Fruit fly (Drosophila melanogaster) whole organism, embryonic: ENCODE data around the gene ppk7.

Source experiments
- B-H1 ChIP-seq: fragments of 200-800 bp; sonication (Bioruptor generic); IDR thresholded peaks from 3 replicates; pipeline ENCODE4 v1.3.6; 2022; ENCODE audit warnings: missing biosample characterization, missing genetic modification characterization
- CG10366 ChIP-seq: fragments of 200-800 bp; sonication (Bioruptor generic); IDR thresholded peaks from 2 replicates; pipeline ENCODE4 v1.3.6; 2022; ENCODE audit warnings: missing biosample characterization, missing genetic modification characterization
- CG12104 ChIP-seq: fragments of 200-800 bp; sonication (Bioruptor generic); optimal IDR thresholded peaks from 3 replicates; lab custom pipeline; 2016; ENCODE audit warnings: missing biosample characterization, missing genetic modification characterization
- CG12391 ChIP-seq: fragments of 200-800 bp; sonication (Bioruptor generic); optimal IDR thresholded peaks from 3 replicates; lab custom pipeline; 2018; ENCODE audit warnings: missing biosample characterization, mild to moderate bottlenecking, missing genetic modification characterization, moderate library complexity
- CG12942 ChIP-seq: fragments of 200-800 bp; sonication (Bioruptor generic); optimal IDR thresholded peaks from 3 replicates; lab custom pipeline; 2016; ENCODE audit warnings: missing biosample characterization, missing genetic modification characterization
- CG13424 ChIP-seq: fragments of 200-800 bp; sonication (Bioruptor generic); optimal IDR thresholded peaks from 2 replicates; lab custom pipeline; 2019; ENCODE audit warnings: missing biosample characterization, mild to moderate bottlenecking, missing genetic modification characterization, moderate library complexity
- CG14014 ChIP-seq: fragments of 200-800 bp; sonication (Bioruptor generic); IDR thresholded peaks from 2 replicates; pipeline ENCODE4 v1.3.6; 2022; ENCODE audit warnings: missing biosample characterization, missing genetic modification characterization
- CG14710 ChIP-seq: fragments of 200-800 bp; sonication (Bioruptor generic); optimal IDR thresholded peaks from 3 replicates; lab custom pipeline; 2019; ENCODE audit warnings: missing biosample characterization, mild to moderate bottlenecking, missing genetic modification characterization, moderate library complexity
- CG17361 ChIP-seq: fragments of 200-800 bp; sonication (Bioruptor generic); IDR thresholded peaks from 3 replicates; pipeline ENCODE4 v1.3.6; 2022; ENCODE audit warnings: missing biosample characterization, missing genetic modification characterization
- CG18011 ChIP-seq: fragments of 200-800 bp; sonication (Bioruptor generic); optimal IDR thresholded peaks from 2 replicates; lab custom pipeline; 2017; ENCODE audit warnings: missing biosample characterization, missing genetic modification characterization, mild to moderate bottlenecking, moderate library complexity, missing genotype
- CG2678 ChIP-seq: fragments of 200-800 bp; sonication (Bioruptor generic); optimal IDR thresholded peaks from 3 replicates; lab custom pipeline; 2019; ENCODE audit warnings: missing biosample characterization, mild to moderate bottlenecking, missing genetic modification characterization, moderate library complexity
- CG30020 ChIP-seq: fragments of 200-800 bp; optimal IDR thresholded peaks from 2 replicates; lab custom pipeline; 2019; ENCODE audit warnings: missing biosample characterization, mild to moderate bottlenecking, missing genetic modification characterization, moderate library complexity
- CG33557 ChIP-seq: fragments of 200-800 bp; sonication (Bioruptor generic); optimal IDR thresholded peaks from 2 replicates; lab custom pipeline; 2019; ENCODE audit warnings: missing biosample characterization, mild to moderate bottlenecking, missing genetic modification characterization, moderate library complexity
- CG3407 ChIP-seq: fragments of 200-800 bp; sonication (Bioruptor generic); optimal IDR thresholded peaks from 2 replicates; lab custom pipeline; 2018; ENCODE audit warnings: missing biosample characterization, mild to moderate bottlenecking, missing genetic modification characterization
- CG4360 ChIP-seq: fragments of 200-800 bp; sonication (Bioruptor generic); IDR thresholded peaks from 2 replicates; pipeline ENCODE4 v1.3.6; 2022; ENCODE audit warnings: missing biosample characterization, missing genetic modification characterization
- CG43689 ChIP-seq: fragments of 200-800 bp; sonication (Bioruptor generic); IDR thresholded peaks from 2 replicates; pipeline ENCODE4 v1.3.6; 2022; ENCODE audit warnings: missing biosample characterization, missing genetic modification characterization
- CG7786 ChIP-seq: fragments of 200-800 bp; sonication (Bioruptor generic); optimal IDR thresholded peaks from 2 replicates; lab custom pipeline; 2016; ENCODE audit warnings: missing biosample characterization, missing genetic modification characterization
- CG8290 ChIP-seq, 3 experiments: fragments of 200-800 bp; sonication (Bioruptor generic); optimal IDR thresholded peaks; 2 replicates each; lab custom pipeline; 2016 to 2019; ENCODE audit warnings: missing biosample characterization in 3 of 3, missing genetic modification characterization in 3 of 3, mild to moderate bottlenecking in 2 of 3, moderate library complexity in 1 of 3
- Chrac-16 ChIP-seq: fragments of 200-800 bp; sonication (Bioruptor generic); optimal IDR thresholded peaks from 3 replicates; lab custom pipeline; 2016; ENCODE audit warnings: missing biosample characterization, missing genetic modification characterization
- CrebB ChIP-seq: fragments of 200-800 bp; sonication (Bioruptor generic); optimal IDR thresholded peaks from 3 replicates; lab custom pipeline; 2018; ENCODE audit warnings: missing biosample characterization, mild to moderate bottlenecking, missing genetic modification characterization
- Dip3 ChIP-seq: fragments of 200-800 bp; sonication (Bioruptor generic); optimal IDR thresholded peaks from 3 replicates; lab custom pipeline; 2016; ENCODE audit warnings: missing biosample characterization, missing genetic modification characterization
- Dll ChIP-seq: fragments of 200-800 bp; sonication (Bioruptor generic); IDR thresholded peaks from 4 replicates; pipeline ENCODE4 v1.3.6; 2022; ENCODE audit warnings: missing biosample characterization, missing genetic modification characterization; ENCODE audit not compliant: partially characterized antibody
- ERR ChIP-seq: fragments of 200-800 bp; sonication (Bioruptor generic); optimal IDR thresholded peaks from 2 replicates; lab custom pipeline; 2016; ENCODE audit warnings: missing biosample characterization, missing genetic modification characterization
- Elba2 ChIP-seq: fragments of 200-800 bp; sonication (Bioruptor generic); optimal IDR thresholded peaks from 3 replicates; lab custom pipeline; 2016; ENCODE audit warnings: missing biosample characterization, missing genetic modification characterization
- Fer1 ChIP-seq: fragments of 200-800 bp; sonication (Bioruptor generic); optimal IDR thresholded peaks from 2 replicates; lab custom pipeline; 2017; ENCODE audit warnings: missing biosample characterization, mild to moderate bottlenecking, missing genetic modification characterization
- Gug ChIP-seq: fragments of 200-800 bp; sonication (Bioruptor generic); IDR thresholded peaks from 4 replicates; pipeline ENCODE4 v1.3.6; 2022; ENCODE audit warnings: missing biosample characterization, missing genetic modification characterization
- Hand ChIP-seq: fragments of 200-800 bp; sonication (Bioruptor generic); optimal IDR thresholded peaks from 2 replicates; lab custom pipeline; 2017; ENCODE audit warnings: mild to moderate bottlenecking, missing biosample characterization, missing genetic modification reagents, missing genetic modification characterization
- Hr3 ChIP-seq: fragments of 200-800 bp; sonication (Bioruptor generic); optimal IDR thresholded peaks from 3 replicates; lab custom pipeline; 2016; ENCODE audit warnings: missing biosample characterization, missing genetic modification characterization
- Kr ChIP-seq: fragments of 200-800 bp; sonication (Bioruptor generic); optimal IDR thresholded peaks from 2 replicates; lab custom pipeline; 2017; ENCODE audit warnings: missing biosample characterization, mild to moderate bottlenecking, missing genetic modification characterization
- Max ChIP-seq: fragments of 200-800 bp; sonication (Bioruptor generic); optimal IDR thresholded peaks from 2 replicates; lab custom pipeline; 2016; ENCODE audit warnings: missing biosample characterization, mild to moderate bottlenecking, missing genetic modification characterization
- NC2α ChIP-seq: fragments of 200-800 bp; sonication (Bioruptor generic); optimal IDR thresholded peaks from 2 replicates; lab custom pipeline; 2016; ENCODE audit warnings: missing biosample characterization, missing genetic modification characterization
- Nf-YA ChIP-seq: fragments of 200-800 bp; sonication (Bioruptor generic); IDR thresholded peaks from 2 replicates; pipeline ENCODE4 v1.3.6; 2022; ENCODE audit warnings: missing biosample characterization, missing genetic modification characterization
- PHDP ChIP-seq: fragments of 200-800 bp; sonication (Bioruptor generic); optimal IDR thresholded peaks from 3 replicates; lab custom pipeline; 2018; ENCODE audit warnings: missing biosample characterization, mild to moderate bottlenecking, missing genetic modification characterization, moderate library complexity
- Sry-β ChIP-seq: fragments of 200-800 bp; sonication (Bioruptor generic); optimal IDR thresholded peaks from 2 replicates; lab custom pipeline; 2018; ENCODE audit warnings: missing biosample characterization, mild to moderate bottlenecking, missing genetic modification characterization, moderate library complexity
- ase ChIP-seq: fragments of 200-800 bp; sonication (Bioruptor generic); IDR thresholded peaks from 3 replicates; pipeline ENCODE4 v1.3.6; 2022; ENCODE audit warnings: missing biosample characterization, missing genetic modification characterization
- cg ChIP-seq: fragments of 200-800 bp; sonication (Bioruptor generic); optimal IDR thresholded peaks from 3 replicates; lab custom pipeline; 2019; ENCODE audit warnings: missing biosample characterization, mild to moderate bottlenecking, missing genetic modification characterization, moderate library complexity
- chn ChIP-seq: fragments of 200-800 bp; sonication (Bioruptor generic); optimal IDR thresholded peaks from 2 replicates; lab custom pipeline; 2016; ENCODE audit warnings: missing biosample characterization, missing genetic modification characterization
- cwo ChIP-seq: fragments of 200-800 bp; sonication (Bioruptor generic); optimal IDR thresholded peaks from 3 replicates; lab custom pipeline; 2017; ENCODE audit warnings: missing biosample characterization, missing genetic modification characterization, mild to moderate bottlenecking, moderate library complexity, missing genetic modification reagents
- dmrt11E ChIP-seq: fragments of 200-800 bp; sonication (Bioruptor generic); optimal IDR thresholded peaks from 3 replicates; lab custom pipeline; 2018; ENCODE audit warnings: missing biosample characterization, mild to moderate bottlenecking, missing genetic modification characterization, moderate library complexity
- fd3F ChIP-seq: fragments of 200-800 bp; sonication (Bioruptor generic); optimal IDR thresholded peaks from 2 replicates; lab custom pipeline; 2018; ENCODE audit warnings: missing biosample characterization, mild to moderate bottlenecking, missing genetic modification characterization, moderate library complexity
- gcm ChIP-seq: fragments of 200-800 bp; sonication (Bioruptor generic); optimal IDR thresholded peaks from 2 replicates; lab custom pipeline; 2019; ENCODE audit warnings: missing biosample characterization, mild to moderate bottlenecking, missing genetic modification characterization, moderate library complexity
- h ChIP-seq: fragments of >200 bp; optimal IDR thresholded peaks from 2 replicates; lab custom pipeline; 2017
- jing ChIP-seq: fragments of 200-800 bp; sonication (Bioruptor generic); optimal IDR thresholded peaks from 2 replicates; lab custom pipeline; 2018; ENCODE audit warnings: missing biosample characterization, mild to moderate bottlenecking, missing genetic modification characterization
- mirr ChIP-seq: fragments of 200-800 bp; sonication (Bioruptor generic); optimal IDR thresholded peaks from 3 replicates; lab custom pipeline; 2018; ENCODE audit warnings: missing biosample characterization, mild to moderate bottlenecking, missing genetic modification characterization
- nerfin-2 ChIP-seq: fragments of 200-800 bp; sonication (Bioruptor generic); IDR thresholded peaks from 2 replicates; pipeline ENCODE4 v1.3.6; 2022; ENCODE audit warnings: missing biosample characterization, missing genetic modification characterization; ENCODE audit not compliant: partially characterized antibody
- oc ChIP-seq: fragments of 200-800 bp; sonication (Bioruptor generic); optimal IDR thresholded peaks from 2 replicates; lab custom pipeline; 2018; ENCODE audit warnings: missing biosample characterization, mild to moderate bottlenecking, missing genetic modification characterization, moderate library complexity
- otp ChIP-seq: fragments of 200-800 bp; sonication (Bioruptor generic); IDR thresholded peaks from 3 replicates; pipeline ENCODE4, ENCODE4 v1.3.6; 2022; ENCODE audit warnings: missing biosample characterization, missing genetic modification characterization
- prd ChIP-seq, 3 experiments: fragments of >200 bp in 2 of 3; fragments of 200-800 bp in 1 of 3; sonication (Bioruptor generic) in 1 of 3; optimal IDR thresholded peaks in 2 of 3; IDR thresholded peaks in 1 of 3; 2 replicates in 2 of 3; 3 replicates in 1 of 3; pipeline versions ENCODE4 v1.3.6 to Lab custom; 2017 to 2022; ENCODE audit warnings: missing biosample characterization in 1 of 3, missing genetic modification characterization in 1 of 3
- sr ChIP-seq: fragments of 200-800 bp; sonication (Bioruptor generic); IDR thresholded peaks from 3 replicates; pipeline ENCODE4 v1.3.6; 2022; ENCODE audit warnings: missing biosample characterization, missing genetic modification characterization

The ppk7 gene

dm6 chr2L:6338367-6338975, 15.7 kb downstream of the ppk7 start, which contains the start of the genes Pez and Cpr (continued):
- TF ChIP-seq B-H1: peak; percentile 15; the same call in 2 of the 3 replicates
- TF ChIP-seq Chrac-16: peak; percentile 20
- no peak for TF ChIP-seq CG2678 (tag; lab: Kevin White, UChicago)
- TF ChIP-seq gcm: no peak
- no peak for TF ChIP-seq cwo (GFP tag; lab: Kevin White, UChicago)
- TF ChIP-seq Max (GFP tag; lab: Kevin White, UChicago): peak; percentile 5
- TF ChIP-seq cg (GFP tag; lab: Kevin White, UChicago): no peak
- TF ChIP-seq Kr (GFP tag; lab: Kevin White, UChicago): no peak
- no peak for TF ChIP-seq CG33557
- TF ChIP-seq h (lab: Kevin White, UChicago): no peak
- peak; percentile 30 for TF ChIP-seq CG7786 (GFP tag; lab: Kevin White, UChicago)
- TF ChIP-seq CG18011 (GFP tag; lab: Kevin White, UChicago): no peak
- TF ChIP-seq jing (GFP tag; lab: Kevin White, UChicago): no peak
- TF ChIP-seq Hr3 (GFP tag; lab: Kevin White, UChicago): no peak
- TF ChIP-seq ase (GFP tag; lab: Robert Waterston, UW): 0 out of 3 replicates have a peak, but pooled peaks have one; percentile 10
- TF ChIP-seq dmrt11E (tag; lab: Kevin White, UChicago): peak; percentile 8
- TF ChIP-seq CG13424 (tag; lab: Kevin White, UChicago): peak; percentile 9
- peak; percentile 19 for TF ChIP-seq CG14710 (tag; lab: Kevin White, UChicago)
- peak; percentile 10 for TF ChIP-seq NC2α (GFP tag; lab: Kevin White, UChicago)
- peak; percentile 4 for TF ChIP-seq PHDP (tag; lab: Kevin White, UChicago)
- peak; percentile 80 for TF ChIP-seq nerfin-2 (GFP tag; lab: Robert Waterston, UW)
- TF ChIP-seq Nf-YA (GFP tag; lab: Robert Waterston, UW): 0 out of 2 replicates have a peak, but pooled peaks have one; percentile 11
- no peak for TF ChIP-seq oc
- peak; percentile 48 for TF ChIP-seq CG8290 (GFP tag; optimal IDR thresholded peaks at IDR 0.05; lab: Kevin White, UChicago)
- TF ChIP-seq CG8290 (tag; optimal IDR thresholded peaks at IDR 0.05; lab: Kevin White, UChicago): peak; percentile 28 to 90
- TF ChIP-seq Hand (GFP tag; lab: Kevin White, UChicago): no peak
- TF ChIP-seq CG4360 (GFP tag; lab: Robert Waterston, UW): no peak
- no peak for TF ChIP-seq CG30020 (tag; lab: Kevin White, UChicago)
- TF ChIP-seq ERR (GFP tag; lab: Kevin White, UChicago): no peak
- TF ChIP-seq CG10366 (GFP tag; lab: Robert Waterston, UW): 0 out of 2 replicates have a peak, but pooled peaks have one; percentile 21
- TF ChIP-seq prd (optimal IDR thresholded peaks at IDR 0.05; lab: Kevin White, UChicago): no peak
- no peak for TF ChIP-seq prd (GFP tag; IDR thresholded peaks at IDR 0.05; lab: Robert Waterston, UW)
- no peak for TF ChIP-seq CG3407 (GFP tag; lab: Kevin White, UChicago)
- peak; percentile 64; the same call in 1 of the 2 replicates for TF ChIP-seq CG14014 (GFP tag; lab: Robert Waterston, UW)
- TF ChIP-seq otp (GFP tag; lab: Robert Waterston, UW): no peak
- peak; percentile 50 for TF ChIP-seq mirr (GFP tag; lab: Kevin White, UChicago)
- TF ChIP-seq CG12942 (GFP tag; lab: Kevin White, UChicago): no peak
- no peak for TF ChIP-seq CG43689
- TF ChIP-seq Dll (GFP tag; lab: Robert Waterston, UW): peak; percentile 88
- TF ChIP-seq Gug (GFP tag; lab: Robert Waterston, UW): peak; percentile 11; the same call in 1 of the 4 replicates
- no peak for TF ChIP-seq CG17361 (GFP tag; lab: Robert Waterston, UW)
- TF ChIP-seq Fer1 (GFP tag; lab: Kevin White, UChicago): peak; percentile 21
- TF ChIP-seq CrebB (tag; lab: Kevin White, UChicago): no peak
- TF ChIP-seq Dip3 (GFP tag; lab: Kevin White, UChicago): peak; percentile 28
- no peak for TF ChIP-seq Elba2 (GFP tag; lab: Kevin White, UChicago)
- TF ChIP-seq sr (GFP tag; lab: Robert Waterston, UW): peak; percentile 41; the same call in 1 of the 3 replicates
- TF ChIP-seq fd3F (GFP tag; lab: Kevin White, UChicago): no peak
- TF ChIP-seq CG12104 (GFP tag; lab: Kevin White, UChicago): no peak
- TF ChIP-seq chn (GFP tag; lab: Kevin White, UChicago): no peak
- TF ChIP-seq Sry-β: no peak
- peak; percentile 39 for TF ChIP-seq CG12391 (tag; lab: Kevin White, UChicago)
